Fruit fly (Drosophila melanogaster) Kc167 (cell line): ENCODE data around the gene GCS1.

ENCODE experiments used
- h ChIP-seq: fragments of >200 bp; optimal IDR thresholded peaks from 3 replicates; lab custom pipeline; 2018; ENCODE audit warnings: missing external identifiers
- psq ChIP-seq: fragments of >200 bp; optimal IDR thresholded peaks from 2 replicates; lab custom pipeline; 2017; ENCODE audit warnings: missing external identifiers

DNA sequence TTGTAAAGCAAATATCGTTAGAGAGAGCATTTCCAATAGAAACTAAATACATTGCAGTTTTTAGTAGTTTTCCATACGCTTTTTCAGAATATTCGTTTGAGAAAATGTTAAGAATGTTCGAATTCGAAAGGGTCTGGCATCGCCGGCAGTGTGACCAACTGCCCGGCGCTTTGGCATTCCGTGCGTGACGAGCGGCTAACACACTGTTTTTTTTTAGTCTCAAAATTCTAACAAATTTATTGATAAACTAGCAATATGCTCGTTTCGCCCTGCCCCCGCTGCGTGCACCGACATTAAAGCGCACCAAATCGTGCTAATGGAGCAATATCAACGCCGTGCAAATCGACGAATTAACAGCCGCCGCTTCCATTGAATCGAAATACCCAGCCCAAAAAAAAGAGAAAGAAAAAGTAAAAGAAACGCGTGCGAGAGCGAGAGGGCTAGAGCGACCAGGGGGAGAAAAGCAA lies 7.9 kb upstream of the GCS1 start, which contains the start of gene dsh:
- TF ChIP-seq psq (no peak), h (lab: Kevin White, UChicago) (no peak)
